Fruit fly (Drosophila melanogaster): ENCODE measurements around the gene CG32447.

DNA sequence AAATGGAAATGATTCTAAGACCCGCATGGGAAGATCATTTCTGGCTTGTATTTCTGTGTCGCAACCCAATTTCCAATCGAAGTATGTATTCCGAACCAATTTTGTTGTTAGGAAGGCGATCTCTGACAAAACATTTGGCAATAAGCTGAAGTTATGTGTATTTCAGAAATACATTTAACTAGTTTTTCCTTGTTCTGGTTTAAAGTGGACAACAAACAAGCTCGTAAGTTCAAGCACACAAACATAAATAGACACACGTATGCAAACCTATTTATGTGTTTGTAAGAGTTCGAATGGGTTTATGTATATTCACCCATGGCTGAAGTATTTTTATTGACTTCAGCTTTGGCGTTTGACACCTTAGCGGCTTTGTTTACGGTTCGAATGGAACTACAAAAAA is 60.3 kb downstream of the CG32447 start:
- TF ChIP-seq tj (GFP tag; optimal IDR thresholded peaks at IDR 0.05) (no peak), cnc (optimal IDR thresholded peaks at IDR 0.05) (no peak), CG1620 (GFP tag; optimal IDR thresholded peaks at IDR 0.05) (no peak), Hr96 (GFP tag; optimal IDR thresholded peaks at IDR 0.05) (no peak), cic (GFP tag; optimal IDR thresholded peaks at IDR 0.05) (no peak)

Data from whole organism, adult.